Fruit fly (Drosophila melanogaster): ENCODE results near the gene Phf5a.
A peak's percentile ranks its signal among the peaks of the same experiment; 100 is the strongest.

Gene Phf5a

dm6 chr2L:6480212-6480994 lies 10.2 kb downstream of the Phf5a start, which contains the start of the genes Sec61alpha and Daxx (continued):
- TF ChIP-seq Xbp1 (GFP tag; optimal IDR thresholded peaks at IDR 0.05) (peak; percentile 89), Atf-2 (GFP tag; optimal IDR thresholded peaks at IDR 0.05) (peak; percentile 81), Bteb2 (GFP tag; optimal IDR thresholded peaks at IDR 0.05) (peak; percentile 82), CG10267 (tag; optimal IDR thresholded peaks at IDR 0.05) (peak; percentile 81), Jarid2 (GFP tag; optimal IDR thresholded peaks at IDR 0.05) (no peak), Ada2b (GFP tag; IDR thresholded peaks at IDR 0.05) (peak; percentile 75), twi (tag; optimal IDR thresholded peaks at IDR 0.05) (peak; percentile 74), Opbp (GFP tag; IDR thresholded peaks at IDR 0.05; ENCODE audit: partially characterized antibody) (peak; percentile 100), Gsc (GFP tag; IDR thresholded peaks at IDR 0.05) (no peak), Hr39 (optimal IDR thresholded peaks at IDR 0.05) (no peak), Fer2 (tag; optimal IDR thresholded peaks at IDR 0.05) (peak; percentile 77), CG16863 (GFP tag; optimal IDR thresholded peaks at IDR 0.05) (peak; percentile 89), lov (optimal IDR thresholded peaks at IDR 0.05) (no peak), lov (GFP tag; IDR thresholded peaks at IDR 0.05) (0 out of 3 replicates have a peak, but pooled peaks have one; percentile 61), CG34224 (GFP tag; IDR thresholded peaks at IDR 0.05; ENCODE audit: partially characterized antibody) (peak; percentile 99), eve (GFP tag; optimal IDR thresholded peaks at IDR 0.05) (no peak), CG11456 (GFP tag; IDR thresholded peaks at IDR 0.05) (peak; percentile 89), Hsf (GFP tag; optimal IDR thresholded peaks at IDR 0.05) (peak; percentile 91), bbx (GFP tag; IDR thresholded peaks at IDR 0.05; ENCODE audit: partially characterized antibody) (peak; percentile 100), CG10147 (GFP tag; optimal IDR thresholded peaks at IDR 0.05) (peak; percentile 85), CG17361 (GFP tag; IDR thresholded peaks at IDR 0.05) (peak; percentile 83), CG10462 (GFP tag; optimal IDR thresholded peaks at IDR 0.05) (peak; percentile 50), cas (GFP tag; IDR thresholded peaks at IDR 0.05) (peak; percentile 88), ems (GFP tag; optimal IDR thresholded peaks at IDR 0.05) (peak; percentile 85), az2 (GFP tag; optimal IDR thresholded peaks at IDR 0.05) (peak; percentile 86), wdn (GFP tag; IDR thresholded peaks at IDR 0.05) (peak; percentile 81), CG3995 (GFP tag; optimal IDR thresholded peaks at IDR 0.05) (peak; percentile 52), CG4617 (GFP tag; optimal IDR thresholded peaks at IDR 0.05; ENCODE audit: borderline replicate concordance) (peak; percentile 39), CG42726 (GFP tag; IDR thresholded peaks at IDR 0.05; ENCODE audit: partially characterized antibody) (peak; percentile 100), CG6683 (GFP tag; optimal IDR thresholded peaks at IDR 0.05) (peak; percentile 16), CG34376 (GFP tag; optimal IDR thresholded peaks at IDR 0.05) (peak; percentile 63), Hand (GFP tag; optimal IDR thresholded peaks at IDR 0.05) (peak; percentile 27), CG7372 (GFP tag; IDR thresholded peaks at IDR 0.05) (peak; percentile 86), vfl (GFP tag; optimal IDR thresholded peaks at IDR 0.05) (peak; percentile 87), Hr3 (GFP tag; optimal IDR thresholded peaks at IDR 0.05) (peak; percentile 87), Ssrp (tag; optimal IDR thresholded peaks at IDR 0.05) (peak; percentile 45), Usf (GFP tag; optimal IDR thresholded peaks at IDR 0.05) (peak; percentile 70), CG14710 (tag; optimal IDR thresholded peaks at IDR 0.05) (peak; percentile 90), CG3281 (GFP tag; optimal IDR thresholded peaks at IDR 0.05) (peak; percentile 70), CG8388 (GFP tag; optimal IDR thresholded peaks at IDR 0.05) (peak; percentile 64), zfh2 (GFP tag; optimal IDR thresholded peaks at IDR 0.05) (peak; percentile 96), CG4820 (GFP tag; optimal IDR thresholded peaks at IDR 0.05) (peak; percentile 70), tap (tag; optimal IDR thresholded peaks at IDR 0.05) (peak; percentile 33), nerfin-1 (tag; optimal IDR thresholded peaks at IDR 0.05) (peak; percentile 58), CG15073 (GFP tag; optimal IDR thresholded peaks at IDR 0.05) (peak; percentile 30), CG2116 (GFP tag; optimal IDR thresholded peaks at IDR 0.05) (peak; percentile 78), ci (GFP tag; IDR thresholded peaks at IDR 0.05) (peak; percentile 79), slou (GFP tag; optimal IDR thresholded peaks at IDR 0.05) (peak; percentile 89), cwo (GFP tag; optimal IDR thresholded peaks at IDR 0.05) (peak; percentile 62)
